Fruit fly (Drosophila melanogaster): Measurements from ENCODE around the gene Ho.

- no peak for TF ChIP-seq svp (GFP tag)
- no peak for TF ChIP-seq Eip93F (GFP tag; optimal IDR thresholded peaks at IDR 0.05)
- no peak for TF ChIP-seq CG31627 (GFP tag; optimal IDR thresholded peaks at IDR 0.05)
- no peak for TF ChIP-seq CG7368 (GFP tag; optimal IDR thresholded peaks at IDR 0.05)
- TF ChIP-seq fd59A (GFP tag; optimal IDR thresholded peaks at IDR 0.05), result no peak
- TF ChIP-seq pdm3 (GFP tag; optimal IDR thresholded peaks at IDR 0.05), result peak; percentile 29
- TF ChIP-seq fkh (GFP tag; optimal IDR thresholded peaks at IDR 0.05), result no peak
- no peak for TF ChIP-seq Sox102F (GFP tag; optimal IDR thresholded peaks at IDR 0.05)
- peak; percentile 69 for TF ChIP-seq Eip78C (GFP tag)
- TF ChIP-seq CG9139 (GFP tag; optimal IDR thresholded peaks at IDR 0.05), result no peak
- no peak for TF ChIP-seq Met (GFP tag; optimal IDR thresholded peaks at IDR 0.05)
- TF ChIP-seq CG34406 (GFP tag; optimal IDR thresholded peaks at IDR 0.05), result peak; percentile 3
- peak; percentile 33 for TF ChIP-seq CG3919 (GFP tag; optimal IDR thresholded peaks at IDR 0.05)
These were observed 16.1 kb upstream of the Ho start for dm6 chr3R:11663441-11663840.
